ENCODE assay signal across 3 fruit fly cellular contexts in the genomic region with DNA sequence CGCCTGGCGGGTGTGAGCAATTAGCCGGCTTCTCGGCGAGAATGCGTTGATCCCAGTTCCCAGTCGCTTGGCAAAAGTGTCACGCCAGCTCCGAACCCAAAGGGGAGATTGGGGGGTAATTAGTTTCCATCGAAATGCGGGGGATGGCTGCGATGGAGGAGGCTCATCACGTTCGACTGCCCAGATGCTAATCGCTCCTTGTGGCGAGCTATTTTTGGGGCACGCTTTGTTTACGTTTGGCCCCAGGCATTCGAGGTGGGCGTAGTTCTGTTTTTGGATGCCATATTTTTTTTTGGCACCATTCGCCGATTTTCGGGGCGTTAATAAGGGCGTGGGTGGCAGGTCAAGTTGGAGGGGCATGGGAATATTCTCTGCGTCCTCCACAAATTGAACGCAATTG.
TF ChIP-seq lines count a peak whose summit lies in the region.

No protein-coding gene starts in this region.

- TF ChIP-seq CTCF in whole organism, embryonic (GFP tag; optimal IDR thresholded peaks at IDR 0.05; lab: Kevin White, UChicago), result no peak

TF ChIP-seq in whole organism, adult, 20 proteins besides CTCF, POLR2A, EP300 and RAD21:
- no peak for TF ChIP-seq ovo (GFP tag; optimal IDR thresholded peaks at IDR 0.05; lab: Kevin White, UChicago)
- TF ChIP-seq kay (GFP tag; lab: Kevin White, UChicago; ENCODE audit: borderline replicate concordance), result peak; percentile 25
TF ChIP-seq in whole organism, adult: peak in this region for 1.

TF ChIP-seq in whole organism, embryonic, 481 proteins besides CTCF, POLR2A, EP300 and RAD21:
- TF ChIP-seq CG12769 (tag; optimal IDR thresholded peaks at IDR 0.05; lab: Kevin White, UChicago) (peak; percentile 79), sr (GFP tag; IDR thresholded peaks at IDR 0.05; lab: Robert Waterston, UW) (peak; percentile 88), lab (GFP tag; optimal IDR thresholded peaks at IDR 0.05; lab: Kevin White, UChicago) (no peak), psq (GFP tag; optimal IDR thresholded peaks at IDR 0.05; lab: Kevin White, UChicago) (no peak), grau (tag; optimal IDR thresholded peaks at IDR 0.05; lab: Kevin White, UChicago) (no peak), CG10543 (GFP tag; optimal IDR thresholded peaks at IDR 0.05; lab: Kevin White, UChicago) (peak; percentile 46), chinmo (GFP tag; IDR thresholded peaks at IDR 0.05; lab: Robert Waterston, UW; ENCODE audit: partially characterized antibody) (0 out of 4 replicates have a peak, but pooled peaks have one; percentile 23), usp (GFP tag; optimal IDR thresholded peaks at IDR 0.05; lab: Kevin White, UChicago) (no peak), CG2875 (GFP tag; optimal IDR thresholded peaks at IDR 0.05; lab: Kevin White, UChicago) (no peak), Kr (GFP tag; optimal IDR thresholded peaks at IDR 0.05; lab: Kevin White, UChicago) (no peak), odd (GFP tag; optimal IDR thresholded peaks at IDR 0.05; lab: Kevin White, UChicago) (no peak), sima (GFP tag; optimal IDR thresholded peaks at IDR 0.05; lab: Kevin White, UChicago) (no peak), CG14710 (tag; optimal IDR thresholded peaks at IDR 0.05; lab: Kevin White, UChicago) (no peak), Hey (tag; optimal IDR thresholded peaks at IDR 0.05; lab: Kevin White, UChicago) (no peak), CG5180 (GFP tag; optimal IDR thresholded peaks at IDR 0.05; lab: Kevin White, UChicago) (no peak), Doc3 (GFP tag; IDR thresholded peaks at IDR 0.05; lab: Robert Waterston, UW; ENCODE audit: partially characterized antibody) (no peak), cad (GFP tag; optimal IDR thresholded peaks at IDR 0.05; lab: Kevin White, UChicago) (no peak), abd-A (tag; optimal IDR thresholded peaks at IDR 0.05; lab: Kevin White, UChicago) (no peak), CG1832 (GFP tag; optimal IDR thresholded peaks at IDR 0.05; lab: Kevin White, UChicago) (no peak), sd (tag; optimal IDR thresholded peaks at IDR 0.05; lab: Kevin White, UChicago) (peak; percentile 71), crol (GFP tag; IDR thresholded peaks at IDR 0.05; lab: Robert Waterston, UW) (peak; percentile 79), NC2β (GFP tag; optimal IDR thresholded peaks at IDR 0.05; lab: Kevin White, UChicago) (no peak), ci (GFP tag; IDR thresholded peaks at IDR 0.05; lab: Robert Waterston, UW) (0 out of 3 replicates have a peak, but pooled peaks have one; percentile 9)

TF ChIP-seq in whole organism, pupa, 21 proteins besides CTCF, POLR2A, EP300 and RAD21:
- TF ChIP-seq CG17806 (tag; optimal IDR thresholded peaks at IDR 0.05; lab: Kevin White, UChicago) (no peak), CG32121 (GFP tag; IDR thresholded peaks at IDR 0.05; lab: Robert Waterston, UW) (0 out of 2 replicates have a peak, but pooled peaks have one; percentile 13), CG8159 (tag; optimal IDR thresholded peaks at IDR 0.05; lab: Kevin White, UChicago) (no peak)
